Worm (Caenorhabditis elegans): Measurements from ENCODE around the gene Y47D7A.11.
A peak's percentile ranks its signal among the peaks of the same experiment; 100 is the strongest.

The Y47D7A.11 gene

ce11 chrV:4400118-4400517 is 28.0 kb downstream of the Y47D7A.11 start, which contains the start of gene F13A2.4:
Gene F13A2.4 (minus strand): TSS chrV:4400218.
- no peak for TF ChIP-seq madf-10 (tag; optimal IDR thresholded peaks at IDR 0.05)
- no peak for TF ChIP-seq gei-17 (GFP tag; optimal IDR thresholded peaks at IDR 0.05)
- TF ChIP-seq ama-1 (optimal IDR thresholded peaks at IDR 0.05) = no peak
- no peak for TF ChIP-seq ama-1 (GFP tag; optimal IDR thresholded peaks at IDR 0.05)
- no peak for TF ChIP-seq Y95B8A.8 (GFP tag; IDR thresholded peaks at IDR 0.05)
- no peak for TF ChIP-seq attf-3 (GFP tag; conservative IDR thresholded peaks at IDR 0.05)
- no peak for TF ChIP-seq attf-6 (GFP tag; IDR thresholded peaks at IDR 0.05)
- TF ChIP-seq cebp-2 (GFP tag; IDR thresholded peaks at IDR 0.05) = no peak

- peak; percentile 65 for TF ChIP-seq zfh-2 (GFP tag; conservative IDR thresholded peaks at IDR 0.05)
- no peak for TF ChIP-seq F10E7.11 (tag; optimal IDR thresholded peaks at IDR 0.05)
Measured at ce11 chrV:4398884-4399283, 29.2 kb downstream of the Y47D7A.11 start.

ce11 chrV:4398127-4398526 is 30.0 kb downstream of the Y47D7A.11 start:
- TF ChIP-seq cebp-1 (GFP tag; IDR thresholded peaks at IDR 0.05) (no peak), cebp-1 (tag; optimal IDR thresholded peaks at IDR 0.05) (no peak), rpc-1 (optimal IDR thresholded peaks at IDR 0.05) (no peak), rpc-1 (tag; optimal IDR thresholded peaks at IDR 0.05) (no peak), nfyb-1 (GFP tag; IDR thresholded peaks at IDR 0.05) (no peak), ceh-27 (GFP tag; optimal IDR thresholded peaks at IDR 0.05) (no peak), Y67H2A.10 (GFP tag; conservative IDR thresholded peaks at IDR 0.05) (no peak), madf-8 (GFP tag; conservative IDR thresholded peaks at IDR 0.05) (no peak), ccch-3 (GFP tag; optimal IDR thresholded peaks at IDR 0.05) (no peak), ceh-100 (GFP tag; IDR thresholded peaks at IDR 0.05) (no peak), tlf-1 (GFP tag; optimal IDR thresholded peaks at IDR 0.05) (no peak), aptf-2 (GFP tag; conservative IDR thresholded peaks at IDR 0.05) (no peak)

- TF ChIP-seq rec-8 (tag; optimal IDR thresholded peaks at IDR 0.05) = no peak
- no peak for TF ChIP-seq sptf-2 (GFP tag; optimal IDR thresholded peaks at IDR 0.05)
- no peak for TF ChIP-seq gei-17 (GFP tag; optimal IDR thresholded peaks at IDR 0.05)
- no peak for TF ChIP-seq mcd-1 (GFP tag; IDR thresholded peaks at IDR 0.05)
- no peak for TF ChIP-seq hsf-1 (GFP tag; IDR thresholded peaks at IDR 0.05)
- no peak for TF ChIP-seq bed-2 (GFP tag; IDR thresholded peaks at IDR 0.05)
- TF ChIP-seq ama-1 (optimal IDR thresholded peaks at IDR 0.05) = no peak
- TF ChIP-seq ama-1 (GFP tag; optimal IDR thresholded peaks at IDR 0.05) = no peak
- TF ChIP-seq attf-3 (GFP tag; conservative IDR thresholded peaks at IDR 0.05) = no peak
- TF ChIP-seq let-607 (tag; optimal IDR thresholded peaks at IDR 0.05) = no peak
- TF ChIP-seq K11D2.4 (GFP tag; IDR thresholded peaks at IDR 0.05) = no peak
- no peak for TF ChIP-seq hlh-26 (GFP tag; conservative IDR thresholded peaks at IDR 0.05)
- no peak for TF ChIP-seq dpl-1 (GFP tag; optimal IDR thresholded peaks at IDR 0.05)
Measured at ce11 chrV:4396257-4396656, 31.8 kb downstream of the Y47D7A.11 start, which contains the start of gene F13A2.3. Gene F13A2.3 (minus strand): TSS chrV:4396357.

ce11 chrV:4387916-4388315 is 40.2 kb downstream of the Y47D7A.11 start:
- TF ChIP-seq F10E7.11 (tag; optimal IDR thresholded peaks at IDR 0.05) = no peak
- no peak for TF ChIP-seq hlh-26 (GFP tag; conservative IDR thresholded peaks at IDR 0.05)
- no peak for TF ChIP-seq egrh-3 (GFP tag; IDR thresholded peaks at IDR 0.05)
- TF ChIP-seq chd-7 (tag; optimal IDR thresholded peaks at IDR 0.05) = no peak
- no peak for TF ChIP-seq dpff-1 (tag; optimal IDR thresholded peaks at IDR 0.05)
- no peak for TF ChIP-seq atf-7 (tag; optimal IDR thresholded peaks at IDR 0.05)
- TF ChIP-seq hlh-12 (tag; optimal IDR thresholded peaks at IDR 0.05) = no peak
- no peak for TF ChIP-seq snpc-1.1 (tag; optimal IDR thresholded peaks at IDR 0.05; ENCODE audit: insufficient read depth)
- TF ChIP-seq bed-1 (GFP tag; IDR thresholded peaks at IDR 0.05) = no peak
- no peak for TF ChIP-seq tlf-1 (GFP tag; optimal IDR thresholded peaks at IDR 0.05)
- TF ChIP-seq nhr-90 (tag; optimal IDR thresholded peaks at IDR 0.05) = no peak
- TF ChIP-seq ztf-22 (GFP tag; optimal IDR thresholded peaks at IDR 0.05) = no peak
- no peak for TF ChIP-seq lin-26 (GFP tag; IDR thresholded peaks at IDR 0.05)
- no peak for TF ChIP-seq rpc-1 (optimal IDR thresholded peaks at IDR 0.05)
- TF ChIP-seq rpc-1 (tag; optimal IDR thresholded peaks at IDR 0.05) = no peak
- no peak for TF ChIP-seq ceh-91 (GFP tag; IDR thresholded peaks at IDR 0.05)
- TF ChIP-seq madf-8 (GFP tag; conservative IDR thresholded peaks at IDR 0.05) = no peak
- TF ChIP-seq pbrm-1 (GFP tag; IDR thresholded peaks at IDR 0.05) = no peak
- no peak for TF ChIP-seq athp-1 (tag; optimal IDR thresholded peaks at IDR 0.05)

Measured in whole organism, young adult.